Fruit fly (Drosophila melanogaster) whole organism, embryonic: Measurements from ENCODE around the gene tst.

Experiments used
- BEAF-32 ChIP-seq: fragments of 200-800 bp; sonication (Bioruptor generic); optimal IDR thresholded peaks from 3 replicates; lab custom pipeline; 2017; ENCODE audit warnings: missing biosample characterization, missing genetic modification characterization, mild to moderate bottlenecking, moderate library complexity, missing genetic modification reagents
- Bdp1 ChIP-seq: fragments of 200-800 bp; sonication (Bioruptor generic); optimal IDR thresholded peaks from 3 replicates; lab custom pipeline; 2016; ENCODE audit warnings: missing biosample characterization, missing genetic modification characterization
- CG10267 ChIP-seq: fragments of 200-800 bp; sonication (Bioruptor generic); optimal IDR thresholded peaks from 2 replicates; lab custom pipeline; 2018; ENCODE audit warnings: missing biosample characterization, mild to moderate bottlenecking, missing genetic modification characterization, moderate library complexity
- CG10654 ChIP-seq: fragments of 200-800 bp; sonication (Bioruptor generic); optimal IDR thresholded peaks from 2 replicates; lab custom pipeline; 2016; ENCODE audit warnings: missing biosample characterization, missing genetic modification characterization
- CG11085 ChIP-seq: fragments of 200-800 bp; sonication (Bioruptor generic); IDR thresholded peaks from 2 replicates; pipeline ENCODE4 v1.3.6; 2022; ENCODE audit warnings: missing biosample characterization, missing genetic modification characterization
- CG12659 ChIP-seq: fragments of 200-800 bp; sonication (Bioruptor generic); optimal IDR thresholded peaks from 3 replicates; lab custom pipeline; 2017; ENCODE audit warnings: mild to moderate bottlenecking, missing biosample characterization, missing genetic modification reagents, missing genetic modification characterization
- CG13287 ChIP-seq: fragments of 200-800 bp; sonication (Bioruptor generic); IDR thresholded peaks from 2 replicates; pipeline ENCODE4 v1.3.6; 2022; ENCODE audit warnings: missing biosample characterization, missing genetic modification characterization; ENCODE audit not compliant: partially characterized antibody
- CG13296 ChIP-seq: fragments of 200-800 bp; sonication (Bioruptor generic); optimal IDR thresholded peaks from 3 replicates; lab custom pipeline; 2018; ENCODE audit warnings: missing biosample characterization, mild to moderate bottlenecking, missing genetic modification characterization
- CG13894 ChIP-seq: fragments of 200-800 bp; sonication (Bioruptor generic); optimal IDR thresholded peaks from 3 replicates; lab custom pipeline; 2018; ENCODE audit warnings: missing biosample characterization, mild to moderate bottlenecking, missing genetic modification characterization, moderate library complexity
- CG15696 ChIP-seq: fragments of 200-800 bp; sonication (Bioruptor generic); optimal IDR thresholded peaks from 2 replicates; lab custom pipeline; 2019; ENCODE audit warnings: missing biosample characterization, mild to moderate bottlenecking, missing genetic modification characterization, moderate library complexity
- CG16863 ChIP-seq: fragments of 200-800 bp; sonication (Bioruptor generic); optimal IDR thresholded peaks from 3 replicates; lab custom pipeline; 2016; ENCODE audit warnings: missing biosample characterization, missing genetic modification characterization
- CG17359 ChIP-seq: fragments of 200-800 bp; sonication (Bioruptor generic); optimal IDR thresholded peaks from 3 replicates; lab custom pipeline; 2018; ENCODE audit warnings: missing biosample characterization, mild to moderate bottlenecking, missing genetic modification characterization, moderate library complexity
- CG17912 ChIP-seq: fragments of 200-800 bp; sonication (Bioruptor generic); optimal IDR thresholded peaks from 2 replicates; lab custom pipeline; 2018; ENCODE audit warnings: missing biosample characterization, mild to moderate bottlenecking, missing genetic modification characterization
- CG18476 ChIP-seq: fragments of 200-800 bp; sonication (Bioruptor generic); optimal IDR thresholded peaks from 2 replicates; lab custom pipeline; 2016; ENCODE audit warnings: missing biosample characterization, mild to moderate bottlenecking, missing genetic modification characterization
- CG18619 ChIP-seq: fragments of 200-800 bp; sonication (Bioruptor generic); optimal IDR thresholded peaks from 3 replicates; lab custom pipeline; 2017; ENCODE audit warnings: missing biosample characterization, mild to moderate bottlenecking, missing genetic modification characterization
- CG2120 ChIP-seq: fragments of 200-800 bp; sonication (Bioruptor generic); optimal IDR thresholded peaks from 3 replicates; lab custom pipeline; 2016; ENCODE audit warnings: missing biosample characterization, missing genetic modification characterization
- CG3281 ChIP-seq: fragments of 200-800 bp; sonication (Bioruptor generic); optimal IDR thresholded peaks from 3 replicates; lab custom pipeline; 2017; ENCODE audit warnings: missing biosample characterization, mild to moderate bottlenecking, missing genetic modification characterization
- CG7372 ChIP-seq: fragments of 200-800 bp; sonication (Bioruptor generic); IDR thresholded peaks from 2 replicates; pipeline ENCODE4 v1.3.6; 2022; ENCODE audit warnings: missing biosample characterization, missing genetic modification characterization
- CG7963 ChIP-seq: fragments of 200-800 bp; sonication (Bioruptor generic); IDR thresholded peaks from 3 replicates; pipeline ENCODE4 v1.3.6; 2022; ENCODE audit warnings: missing biosample characterization, missing genetic modification characterization; ENCODE audit not compliant: partially characterized antibody
- CG7987 ChIP-seq: fragments of 200-800 bp; sonication (Bioruptor generic); optimal IDR thresholded peaks from 2 replicates; lab custom pipeline; 2018; ENCODE audit warnings: missing biosample characterization, mild to moderate bottlenecking, missing genetic modification characterization, moderate library complexity
- CG8290 ChIP-seq, 3 experiments: fragments of 200-800 bp; sonication (Bioruptor generic); optimal IDR thresholded peaks; 2 replicates each; lab custom pipeline; 2016 to 2019; ENCODE audit warnings: missing biosample characterization in 3 of 3, missing genetic modification characterization in 3 of 3, mild to moderate bottlenecking in 2 of 3, moderate library complexity in 1 of 3
- CG9727 ChIP-seq: fragments of 200-800 bp; sonication (Bioruptor generic); optimal IDR thresholded peaks from 3 replicates; lab custom pipeline; 2017; ENCODE audit warnings: missing biosample characterization, mild to moderate bottlenecking, missing genetic modification characterization
- Dad ChIP-seq: fragments of 200-800 bp; sonication (Bioruptor generic); optimal IDR thresholded peaks from 3 replicates; lab custom pipeline; 2016; ENCODE audit warnings: missing biosample characterization, missing genetic modification characterization
- Dip2 ChIP-seq: fragments of 200-800 bp; sonication (Bioruptor generic); IDR thresholded peaks from 2 replicates; pipeline ENCODE4 v1.3.6; 2022; ENCODE audit warnings: missing biosample characterization, missing genetic modification characterization
- Doc2 ChIP-seq: fragments of 200-800 bp; sonication (Bioruptor generic); IDR thresholded peaks from 2 replicates; pipeline ENCODE4 v1.3.6; 2022; ENCODE audit warnings: missing biosample characterization, missing genetic modification characterization
- E2f2 ChIP-seq: fragments of 200-800 bp; sonication (Bioruptor generic); IDR thresholded peaks from 2 replicates; pipeline ENCODE4 v1.3.6; 2022; ENCODE audit warnings: missing biosample characterization, missing genetic modification characterization
- Ets65A ChIP-seq: fragments of 200-800 bp; sonication (Bioruptor generic); peaks from one replicate; lab custom pipeline; 2016; ENCODE audit warnings: missing biosample characterization, missing genetic modification characterization
- HHEX ChIP-seq: fragments of 200-800 bp; sonication (Bioruptor generic); optimal IDR thresholded peaks from 3 replicates; lab custom pipeline; 2017; ENCODE audit warnings: missing biosample characterization, mild to moderate bottlenecking, missing genetic modification characterization, missing genetic modification reagents
- HmgZ ChIP-seq: fragments of 200-800 bp; sonication (Bioruptor generic); optimal IDR thresholded peaks from 2 replicates; lab custom pipeline; 2018; ENCODE audit warnings: missing biosample characterization, mild to moderate bottlenecking, missing genetic modification characterization
- Hr3 ChIP-seq: fragments of 200-800 bp; sonication (Bioruptor generic); optimal IDR thresholded peaks from 3 replicates; lab custom pipeline; 2016; ENCODE audit warnings: missing biosample characterization, missing genetic modification characterization
- Jarid2 ChIP-seq: fragments of 200-800 bp; sonication (Bioruptor generic); optimal IDR thresholded peaks from 3 replicates; lab custom pipeline; 2017; ENCODE audit warnings: mild to moderate bottlenecking, missing biosample characterization, missing genetic modification reagents, missing genetic modification characterization
- Lhr ChIP-seq: fragments of 200-800 bp; sonication (Bioruptor generic); optimal IDR thresholded peaks from 3 replicates; lab custom pipeline; 2017; ENCODE audit warnings: mild to moderate bottlenecking, missing biosample characterization, missing genetic modification reagents, missing genetic modification characterization
- Med ChIP-seq: fragments of 200-800 bp; sonication (Bioruptor generic); peaks from one replicate; lab custom pipeline; 2016; ENCODE audit warnings: missing biosample characterization, missing genetic modification characterization, mild to moderate bottlenecking, inconsistent platforms, moderate library complexity
- NFAT ChIP-seq: fragments of 200-800 bp; sonication (Bioruptor generic); IDR thresholded peaks from 2 replicates; pipeline ENCODE4 v1.3.6; 2022; ENCODE audit warnings: missing biosample characterization, missing genetic modification characterization
- NfI ChIP-seq: fragments of 200-800 bp; sonication (Bioruptor generic); optimal IDR thresholded peaks from 3 replicates; lab custom pipeline; 2018; ENCODE audit warnings: missing biosample characterization, mild to moderate bottlenecking, missing genetic modification characterization, moderate library complexity
- Oaz ChIP-seq: fragments of 200-800 bp; sonication (Bioruptor generic); IDR thresholded peaks from 2 replicates; pipeline ENCODE4 v1.3.6; 2022; ENCODE audit warnings: missing biosample characterization, missing genetic modification characterization
- TFAM ChIP-seq: fragments of 200-800 bp; sonication (Bioruptor generic); optimal IDR thresholded peaks from 2 replicates; lab custom pipeline; 2017; ENCODE audit warnings: missing biosample characterization, missing genetic modification characterization, inconsistent platforms
- Tbp ChIP-seq: fragments of >200 bp; optimal IDR thresholded peaks from 2 replicates; lab custom pipeline; 2018; ENCODE audit warnings: missing biosample characterization, missing genetic modification characterization
- dimm ChIP-seq: fragments of 200-800 bp; sonication (Bioruptor generic); IDR thresholded peaks from 2 replicates; pipeline ENCODE4 v1.3.6; 2022; ENCODE audit warnings: missing biosample characterization, missing genetic modification characterization
- dpn ChIP-seq, 2 experiments: fragments of 200-800 bp; sonication (Bioruptor generic); optimal IDR thresholded peaks; 3 replicates each; lab custom pipeline; 2016; ENCODE audit warnings: missing biosample characterization in 2 of 2, missing genetic modification characterization in 2 of 2
- ind ChIP-seq: fragments of 200-800 bp; sonication (Bioruptor generic); optimal IDR thresholded peaks from 3 replicates; lab custom pipeline; 2016; ENCODE audit warnings: missing biosample characterization, missing genetic modification characterization
- jing ChIP-seq: fragments of 200-800 bp; sonication (Bioruptor generic); optimal IDR thresholded peaks from 2 replicates; lab custom pipeline; 2018; ENCODE audit warnings: missing biosample characterization, mild to moderate bottlenecking, missing genetic modification characterization
- lilli ChIP-seq: fragments of 200-800 bp; sonication (Bioruptor generic); optimal IDR thresholded peaks from 3 replicates; lab custom pipeline; 2016; ENCODE audit warnings: missing biosample characterization, missing genetic modification characterization
- lov ChIP-seq, 2 experiments: fragments of 200-800 bp in 1 of 2; fragments of >200 bp in 1 of 2; sonication (Bioruptor generic) in 1 of 2; IDR thresholded peaks in 1 of 2; optimal IDR thresholded peaks in 1 of 2; 2 replicates in 1 of 2; 3 replicates in 1 of 2; pipeline versions ENCODE4 v1.3.6 to Lab custom; 2017 to 2022; ENCODE audit warnings: missing biosample characterization in 1 of 2, missing genetic modification characterization in 1 of 2
- onecut ChIP-seq: fragments of 200-800 bp; sonication (Bioruptor generic); IDR thresholded peaks from 2 replicates; pipeline ENCODE4 v1.3.6; 2022; ENCODE audit warnings: missing biosample characterization, missing genetic modification characterization
- slbo ChIP-seq: fragments of 200-800 bp; sonication (Bioruptor generic); IDR thresholded peaks from 2 replicates; pipeline ENCODE4 v1.3.6; 2022; ENCODE audit warnings: missing biosample characterization, missing genetic modification characterization
- sqz ChIP-seq: fragments of 200-800 bp; sonication (Bioruptor generic); optimal IDR thresholded peaks from 3 replicates; lab custom pipeline; 2018; ENCODE audit warnings: missing biosample characterization, mild to moderate bottlenecking, missing genetic modification characterization
- sug ChIP-seq: fragments of 200-800 bp; optimal IDR thresholded peaks from 2 replicates; lab custom pipeline; 2019; ENCODE audit warnings: missing biosample characterization, mild to moderate bottlenecking, missing genetic modification characterization, moderate library complexity
- vvl ChIP-seq: fragments of 200-800 bp; sonication (Bioruptor generic); IDR thresholded peaks from 2 replicates; pipeline ENCODE4 v1.3.6; 2022; ENCODE audit warnings: missing biosample characterization, missing genetic modification characterization
- wor ChIP-seq: fragments of 200-800 bp; sonication (Bioruptor generic); IDR thresholded peaks from 2 replicates; pipeline ENCODE4 v1.3.6; 2022; ENCODE audit warnings: missing biosample characterization, missing genetic modification characterization

Gene tst

DNA sequence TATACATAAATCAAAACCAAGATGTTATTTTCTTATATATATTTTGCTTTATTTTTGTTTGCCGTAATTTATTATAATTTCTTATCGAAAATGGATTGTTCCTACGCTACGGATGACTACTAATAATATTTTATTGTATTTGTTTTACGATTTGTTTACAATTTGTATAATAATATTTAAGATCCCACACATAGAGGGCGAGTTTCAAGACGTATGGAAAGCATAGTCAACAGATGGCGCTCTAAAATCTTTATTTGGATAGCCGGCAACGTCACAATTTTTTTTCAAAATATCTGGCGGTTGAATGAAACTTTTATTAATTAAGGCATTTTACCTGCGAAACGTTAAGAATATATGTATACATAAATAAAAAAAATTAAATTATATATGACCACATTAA lies 50.7 kb downstream of the tst start (continued):
- TF ChIP-seq CG3281 (GFP tag; lab: Kevin White, UChicago) (peak; percentile 2), Jarid2 (GFP tag; lab: Kevin White, UChicago) (peak; percentile 1), jing (GFP tag; lab: Kevin White, UChicago) (no peak), TFAM (GFP tag; lab: Kevin White, UChicago) (no peak), CG12659 (GFP tag; lab: Kevin White, UChicago) (peak; percentile 61), CG17912 (GFP tag; lab: Kevin White, UChicago) (peak; percentile 55), ind (GFP tag; lab: Kevin White, UChicago) (peak; percentile 21), slbo (GFP tag; lab: Robert Waterston, UW) (peak; percentile 56), CG18619 (peak; percentile 2), CG15696 (tag; lab: Kevin White, UChicago) (peak; percentile 64), CG13296 (GFP tag; lab: Kevin White, UChicago) (peak; percentile 19), CG9727 (GFP tag; lab: Kevin White, UChicago) (no peak), Ets65A (GFP tag; lab: Kevin White, UChicago) (peak; percentile 91), vvl (GFP tag; lab: Robert Waterston, UW) (peak; percentile 40; the same call in 1 of the 2 replicates), NFAT (GFP tag; lab: Robert Waterston, UW) (peak; percentile 32; the same call in 1 of the 2 replicates), sug (tag; lab: Kevin White, UChicago) (peak; percentile 66), CG11085 (GFP tag; lab: Robert Waterston, UW) (0 out of 2 replicates have a peak, but pooled peaks have one; percentile 11), HHEX (GFP tag; lab: Kevin White, UChicago) (no peak), onecut (GFP tag; lab: Robert Waterston, UW) (peak; percentile 22; the same call in 1 of the 2 replicates), CG13287 (GFP tag; lab: Robert Waterston, UW) (peak; percentile 31; the same call in 1 of the 2 replicates), CG10654 (GFP tag; lab: Kevin White, UChicago) (no peak), Dip2 (peak; percentile 98), dpn (GFP tag; optimal IDR thresholded peaks at IDR 0.05; lab: Kevin White, UChicago) (peak in 1 of 2 experiments; percentile 57), CG8290 (GFP tag; optimal IDR thresholded peaks at IDR 0.05; lab: Kevin White, UChicago) (peak; percentile 6), CG8290 (tag; optimal IDR thresholded peaks at IDR 0.05; lab: Kevin White, UChicago) (peak in 1 of 2 experiments; percentile 46), Hr3 (GFP tag; lab: Kevin White, UChicago) (peak; percentile 7), CG17359 (tag; lab: Kevin White, UChicago) (peak; percentile 14), NfI (GFP tag; lab: Kevin White, UChicago) (peak; percentile 45), CG2120 (GFP tag; lab: Kevin White, UChicago) (peak; percentile 43), Med (GFP tag; lab: Kevin White, UChicago) (peak; percentile 75), lov (optimal IDR thresholded peaks at IDR 0.05; lab: Kevin White, UChicago) (no peak), lov (GFP tag; IDR thresholded peaks at IDR 0.05; lab: Robert Waterston, UW) (no peak), BEAF-32 (GFP tag; lab: Kevin White, UChicago) (peak; percentile 2), CG7963 (GFP tag; lab: Robert Waterston, UW) (no peak), Oaz (GFP tag; lab: Robert Waterston, UW) (no peak), Dad (no peak), Doc2 (GFP tag; lab: Robert Waterston, UW) (no peak), CG7372 (peak; percentile 13; the same call in 1 of the 2 replicates), wor (GFP tag; lab: Robert Waterston, UW) (no peak), HmgZ (peak; percentile 84), CG7987 (GFP tag; lab: Kevin White, UChicago) (peak; percentile 34), CG18476 (GFP tag; lab: Kevin White, UChicago) (peak; percentile 11), dimm (GFP tag; lab: Robert Waterston, UW) (no peak), lilli (GFP tag; lab: Kevin White, UChicago) (peak; percentile 34), Lhr (GFP tag; lab: Kevin White, UChicago) (peak; percentile 87), Tbp (GFP tag; lab: Kevin White, UChicago) (no peak), CG16863 (GFP tag; lab: Kevin White, UChicago) (no peak), sqz (GFP tag; lab: Kevin White, UChicago) (no peak), CG13894 (peak; percentile 83), E2f2 (GFP tag; lab: Robert Waterston, UW) (peak; percentile 90), Bdp1 (GFP tag; lab: Kevin White, UChicago) (no peak), CG10267 (tag; lab: Kevin White, UChicago) (peak; percentile 42)
